Worm (Caenorhabditis elegans) whole organism, L4 larva: ENCODE data around the gene skpt-1.

Experiments
- R02D3.7 ChIP-seq: fragments of 150-350 bp; sonication (generic microtip); optimal IDR thresholded peaks from 3 replicates; lab custom pipeline; 2014; ENCODE audit warnings: missing biosample characterization, missing genetic modification characterization
- ceh-28 ChIP-seq: fragments of 150-350 bp; optimal IDR thresholded peaks from 2 replicates; lab custom pipeline; 2014; ENCODE audit warnings: missing biosample characterization, missing genetic modification reagents, missing genetic modification characterization
- ceh-82 ChIP-seq: sonication (generic microtip); optimal IDR thresholded peaks from 2 replicates; lab custom pipeline; 2017; ENCODE audit warnings: missing biosample characterization, missing genetic modification characterization
- lin-13 ChIP-seq: fragments of 150-350 bp; optimal IDR thresholded peaks from 2 replicates; lab custom pipeline; 2014; ENCODE audit warnings: missing biosample characterization, missing genetic modification reagents, missing genetic modification characterization
- lin-39 ChIP-seq: fragments of 150-350 bp; optimal IDR thresholded peaks from 2 replicates; lab custom pipeline; 2014; ENCODE audit warnings: missing biosample characterization, missing genetic modification reagents, missing genetic modification characterization
- nhr-237 ChIP-seq: sonication (generic microtip); optimal IDR thresholded peaks from 2 replicates; lab custom pipeline; 2017; ENCODE audit warnings: missing biosample characterization, missing genetic modification characterization
- nhr-28 ChIP-seq: fragments of 150-350 bp; optimal IDR thresholded peaks from 2 replicates; lab custom pipeline; 2014; ENCODE audit warnings: missing biosample characterization, missing genetic modification characterization
- nhr-48 ChIP-seq: sonication (generic microtip); optimal IDR thresholded peaks from 2 replicates; lab custom pipeline; 2016; ENCODE audit warnings: mild to moderate bottlenecking, missing genetic modification characterization, missing compliant biosample characterization
- snpc-4 ChIP-seq: fragments of 150-350 bp; optimal IDR thresholded peaks from 2 replicates; lab custom pipeline; 2014; ENCODE audit warnings: missing biosample characterization, missing genetic modification characterization

DNA sequence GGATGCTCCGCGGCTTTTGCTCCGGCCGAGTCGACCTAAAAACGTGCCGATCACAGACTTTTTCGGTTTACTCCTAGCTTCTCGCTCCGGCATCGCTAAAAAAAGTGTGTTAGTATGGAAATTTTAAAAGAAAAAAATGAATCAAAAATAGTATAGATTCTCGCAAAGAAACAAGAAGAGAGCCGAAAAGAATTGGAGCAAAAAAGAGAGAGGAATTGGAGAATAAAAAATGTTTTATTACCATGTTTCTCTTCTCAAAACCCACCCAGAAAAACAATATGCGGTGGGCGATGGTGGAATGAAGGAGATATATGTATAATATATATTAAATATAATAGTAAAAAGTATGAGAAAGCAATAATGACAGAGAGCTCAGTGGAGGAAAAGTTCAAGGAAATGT lies 7.7 kb downstream of the skpt-1 start, which contains the start of gene W03A5.6:
- no peak for TF ChIP-seq lin-39
- TF ChIP-seq R02D3.7 = no peak
- TF ChIP-seq ceh-28 (tag; lab: Kevin White, UChicago) = no peak
- no peak for TF ChIP-seq nhr-48 (tag; lab: Kevin White, UChicago)
- TF ChIP-seq nhr-28 = no peak
- no peak for TF ChIP-seq nhr-237
- no peak for TF ChIP-seq snpc-4 (tag; lab: Kevin White, UChicago)
- no peak for TF ChIP-seq lin-13
- no peak for TF ChIP-seq ceh-82 (tag; lab: Kevin White, UChicago)
